Worm (Caenorhabditis elegans) whole organism, L4 larva: ENCODE data around the gene ctsa-3.1.
A peak's percentile ranks its signal among the peaks of the same experiment; 100 is the strongest.

Experiments
- D1046.2 ChIP-seq: fragments of 200-800 bp; sonication (Bioruptor generic); IDR thresholded peaks from 2 replicates; pipeline ENCODE4 v1.3.6; 2022; ENCODE audit warnings: missing genetic modification characterization, missing compliant biosample characterization
- F37D6.2 ChIP-seq: sonication (generic microtip); optimal IDR thresholded peaks from 2 replicates; lab custom pipeline; 2016; ENCODE audit warnings: mild to moderate bottlenecking, missing genetic modification characterization, missing compliant biosample characterization
- R02D3.7 ChIP-seq: fragments of 150-350 bp; sonication (generic microtip); optimal IDR thresholded peaks from 3 replicates; lab custom pipeline; 2014; ENCODE audit warnings: missing biosample characterization, missing genetic modification characterization
- T20F7.1 ChIP-seq: fragments of 200-800 bp; sonication (Bioruptor generic); optimal IDR thresholded peaks from 2 replicates; lab custom pipeline; 2018; ENCODE audit warnings: mild to moderate bottlenecking, missing genetic modification characterization, missing compliant biosample characterization
- Y105C5A.15 ChIP-seq: fragments of 200-800 bp; sonication (Bioruptor generic); IDR thresholded peaks from 2 replicates; pipeline ENCODE4 v1.3.6; 2022; ENCODE audit warnings: missing genetic modification characterization, missing compliant biosample characterization
- Y75B8A.6 ChIP-seq: fragments of 200-800 bp; sonication (Bioruptor generic); IDR thresholded peaks from 2 replicates; pipeline ENCODE4 v1.3.6; 2022; ENCODE audit warnings: missing genetic modification reagents, missing genetic modification characterization, missing compliant biosample characterization
- ZK337.2 ChIP-seq: fragments of 200-800 bp; sonication (Bioruptor generic); IDR thresholded peaks from 2 replicates; pipeline ENCODE4 v1.3.6; 2022; ENCODE audit warnings: missing genetic modification reagents, missing genetic modification characterization, missing compliant biosample characterization
- ZK546.5 ChIP-seq, 2 experiments: sonication (generic microtip); optimal IDR thresholded peaks; 2 replicates each; lab custom pipeline; 2017; ENCODE audit warnings: missing biosample characterization in 2 of 2, missing genetic modification characterization in 2 of 2
- aha-1 ChIP-seq: fragments of 150-350 bp; peaks from one replicate; lab custom pipeline; 2014; ENCODE audit warnings: missing biosample characterization, missing genetic modification characterization
- ama-1 ChIP-seq: fragments of 150-350 bp; optimal IDR thresholded peaks from 2 replicates; lab custom pipeline; 2014; ENCODE audit warnings: inconsistent platforms, mixed read lengths
- ceh-44 ChIP-seq: fragments of 200-800 bp; sonication (Bioruptor generic); IDR thresholded peaks from 2 replicates; pipeline ENCODE4 v1.3.6; 2022; ENCODE audit warnings: missing genetic modification reagents, missing genetic modification characterization, missing compliant biosample characterization
- ceh-62 ChIP-seq: sonication (generic microtip); optimal IDR thresholded peaks from 2 replicates; lab custom pipeline; 2017; ENCODE audit warnings: missing biosample characterization, missing genetic modification characterization
- ceh-82 ChIP-seq: sonication (generic microtip); optimal IDR thresholded peaks from 2 replicates; lab custom pipeline; 2017; ENCODE audit warnings: missing biosample characterization, missing genetic modification characterization
- daf-16 ChIP-seq, 3 experiments: sonication (generic microtip); optimal IDR thresholded peaks; 2 replicates each; lab custom pipeline; 2016 to 2017; ENCODE audit warnings: missing genetic modification characterization in 3 of 3, missing genetic modification reagents in 3 of 3, mild to moderate bottlenecking in 2 of 3, missing compliant biosample characterization in 2 of 3, missing biosample characterization in 1 of 3, moderate library complexity in 1 of 3
- daf-8 ChIP-seq: fragments of 200-800 bp; sonication (Bioruptor generic); IDR thresholded peaks from 2 replicates; pipeline ENCODE4 v1.3.6; 2022; ENCODE audit warnings: missing genetic modification characterization, missing compliant biosample characterization
- dmd-6 ChIP-seq: fragments of 200-800 bp; sonication (Bioruptor generic); IDR thresholded peaks from 2 replicates; pipeline ENCODE4 v1.3.6; 2022; ENCODE audit warnings: missing genetic modification reagents, missing genetic modification characterization, missing compliant biosample characterization
- dmd-8 ChIP-seq: fragments of 200-800 bp; sonication (Bioruptor generic); IDR thresholded peaks from 2 replicates; pipeline ENCODE4 v1.3.6; 2022; ENCODE audit warnings: missing genetic modification characterization, missing compliant biosample characterization
- dpl-1 ChIP-seq: fragments of 150-350 bp; optimal IDR thresholded peaks from 2 replicates; lab custom pipeline; 2014; ENCODE audit warnings: missing biosample characterization, missing genetic modification reagents, missing genetic modification characterization
- duxl-1 ChIP-seq: sonication (generic microtip); optimal IDR thresholded peaks from 2 replicates; lab custom pipeline; 2016; ENCODE audit warnings: mild to moderate bottlenecking, missing genetic modification characterization, moderate library complexity, missing compliant biosample characterization; ENCODE audit not compliant: poor library complexity
- egl-27 ChIP-seq: sonication (generic microtip); optimal IDR thresholded peaks from 3 replicates; lab custom pipeline; 2017; ENCODE audit warnings: missing biosample characterization, missing genetic modification reagents, missing genetic modification characterization
- fos-1 ChIP-seq: fragments of 150-350 bp; optimal IDR thresholded peaks from 2 replicates; lab custom pipeline; 2014; ENCODE audit warnings: missing biosample characterization, missing genetic modification characterization
- hif-1 ChIP-seq, 2 experiments: sonication (generic microtip); optimal IDR thresholded peaks; 2 replicates each; lab custom pipeline; 2016 to 2017; ENCODE audit warnings: missing compliant biosample characterization in 2 of 2, missing genetic modification characterization in 2 of 2, missing genetic modification reagents in 2 of 2, missing genotype in 2 of 2, mild to moderate bottlenecking in 1 of 2
- hlh-30 ChIP-seq: sonication (generic microtip); optimal IDR thresholded peaks from 2 replicates; lab custom pipeline; 2017; ENCODE audit warnings: antibody characterized with exemption, mild to moderate bottlenecking, missing genetic modification characterization, missing compliant biosample characterization; ENCODE audit not compliant: insufficient read depth
- jun-1 ChIP-seq: fragments of 150-350 bp; optimal IDR thresholded peaks from 2 replicates; lab custom pipeline; 2014; ENCODE audit warnings: missing biosample characterization, missing genetic modification reagents, missing genetic modification characterization
- lin-15B ChIP-seq: fragments of 150-350 bp; sonication (generic microtip); optimal IDR thresholded peaks from 3 replicates; lab custom pipeline; 2014; ENCODE audit warnings: missing biosample characterization, missing genetic modification characterization
- lin-29 ChIP-seq: fragments of 200-800 bp; sonication (Bioruptor generic); IDR thresholded peaks from 2 replicates; pipeline ENCODE4 v1.3.6; 2022; ENCODE audit warnings: missing genetic modification reagents, missing genetic modification characterization, missing compliant biosample characterization
- lin-38 ChIP-seq: fragments of 200-800 bp; sonication (Bioruptor generic); IDR thresholded peaks from 2 replicates; pipeline ENCODE4 v1.3.6; 2022; ENCODE audit warnings: missing genetic modification reagents, missing genetic modification characterization, missing compliant biosample characterization
- lir-3 ChIP-seq: sonication (generic microtip); optimal IDR thresholded peaks from 2 replicates; lab custom pipeline; 2016; ENCODE audit warnings: mild to moderate bottlenecking, missing genetic modification characterization, missing compliant biosample characterization
- mep-1 ChIP-seq: fragments of 150-350 bp; sonication (generic microtip); optimal IDR thresholded peaks from 3 replicates; lab custom pipeline; 2014; ENCODE audit warnings: missing biosample characterization, missing genetic modification characterization
- mes-2 ChIP-seq: sonication (generic microtip); optimal IDR thresholded peaks from 2 replicates; lab custom pipeline; 2016; ENCODE audit warnings: missing genotype, mild to moderate bottlenecking, missing genetic modification characterization, missing compliant biosample characterization; ENCODE audit not compliant: poor library complexity, severe bottlenecking
- nhr-11 ChIP-seq: fragments of 150-350 bp; optimal IDR thresholded peaks from 2 replicates; lab custom pipeline; 2014; ENCODE audit warnings: missing biosample characterization, missing genetic modification characterization
- nhr-237 ChIP-seq: sonication (generic microtip); optimal IDR thresholded peaks from 2 replicates; lab custom pipeline; 2017; ENCODE audit warnings: missing biosample characterization, missing genetic modification characterization
- nhr-28 ChIP-seq: fragments of 150-350 bp; optimal IDR thresholded peaks from 2 replicates; lab custom pipeline; 2014; ENCODE audit warnings: missing biosample characterization, missing genetic modification characterization
- nhr-42 ChIP-seq: fragments of 200-800 bp; sonication (Bioruptor generic); IDR thresholded peaks from 2 replicates; pipeline ENCODE4 v1.3.6; 2022; ENCODE audit warnings: missing genetic modification characterization, missing compliant biosample characterization
- nhr-76 ChIP-seq: fragments of 150-350 bp; optimal IDR thresholded peaks from 2 replicates; lab custom pipeline; 2014; ENCODE audit warnings: missing biosample characterization, missing genetic modification characterization
- nhr-77 ChIP-seq: fragments of 150-350 bp; optimal IDR thresholded peaks from 2 replicates; lab custom pipeline; 2014; ENCODE audit warnings: missing biosample characterization, missing genetic modification characterization
- pqm-1 ChIP-seq: sonication (generic microtip); optimal IDR thresholded peaks from 2 replicates; lab custom pipeline; 2017; ENCODE audit warnings: missing biosample characterization, missing genetic modification characterization
- sdz-12 ChIP-seq: fragments of 200-800 bp; sonication (Bioruptor generic); optimal IDR thresholded peaks from 2 replicates; lab custom pipeline; 2018; ENCODE audit warnings: mild to moderate bottlenecking, missing genetic modification characterization, missing compliant biosample characterization
- set-16 ChIP-seq: fragments of 200-800 bp; sonication (Bioruptor generic); IDR thresholded peaks from 2 replicates; pipeline ENCODE4 v1.3.6; 2022; ENCODE audit warnings: missing genetic modification reagents, missing genetic modification characterization, missing compliant biosample characterization
- snpc-1.2 ChIP-seq: fragments of 200-800 bp; sonication (Bioruptor generic); IDR thresholded peaks from 2 replicates; pipeline ENCODE4 v1.3.6; 2022; ENCODE audit warnings: missing genetic modification reagents, missing genetic modification characterization, missing compliant biosample characterization
- tra-1 ChIP-seq: fragments of 200-800 bp; sonication (Bioruptor generic); IDR thresholded peaks from 2 replicates; pipeline ENCODE4 v1.3.6; 2022; ENCODE audit warnings: missing genetic modification reagents, missing genetic modification characterization, missing compliant biosample characterization
- unc-130 ChIP-seq: sonication (generic microtip); optimal IDR thresholded peaks from 2 replicates; lab custom pipeline; 2016; ENCODE audit warnings: missing genetic modification reagents, missing genetic modification characterization, missing compliant biosample characterization
- zfp-2 ChIP-seq: sonication (generic microtip); optimal IDR thresholded peaks from 2 replicates; lab custom pipeline; 2016; ENCODE audit warnings: mild to moderate bottlenecking, missing genetic modification characterization, missing compliant biosample characterization
- ztf-7 ChIP-seq: fragments of 150-350 bp; optimal IDR thresholded peaks from 2 replicates; lab custom pipeline; 2014; ENCODE audit warnings: missing biosample characterization, missing genetic modification characterization

The ctsa-3.1 gene

DNA sequence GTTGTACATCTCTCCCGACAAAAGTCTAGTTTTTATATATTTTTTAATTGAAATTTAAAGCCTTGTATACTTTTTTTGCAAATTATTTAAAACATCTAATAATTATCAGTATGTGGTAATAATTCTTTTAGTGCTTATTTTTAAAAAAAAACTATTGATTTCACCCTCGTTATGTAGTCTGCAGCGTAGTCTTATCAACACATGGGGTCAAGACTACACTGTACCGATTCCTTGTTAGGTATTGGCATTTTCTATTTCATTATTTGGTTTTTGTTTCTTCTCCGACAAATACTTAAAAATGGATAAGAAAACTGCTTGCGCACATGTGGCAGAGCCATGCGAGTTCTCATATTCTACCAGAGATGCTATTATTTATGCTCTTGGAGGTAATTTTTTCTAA lies 36.6 kb upstream of the ctsa-3.1 start, which contains the start of gene maoc-1 (continued):
- no peak for TF ChIP-seq daf-16 (GFP tag; optimal IDR thresholded peaks at IDR 0.05; lab: Kevin White, UChicago)
- peak; percentile 75 for TF ChIP-seq daf-16 (tag; optimal IDR thresholded peaks at IDR 0.05; lab: Kevin White, UChicago)

DNA sequence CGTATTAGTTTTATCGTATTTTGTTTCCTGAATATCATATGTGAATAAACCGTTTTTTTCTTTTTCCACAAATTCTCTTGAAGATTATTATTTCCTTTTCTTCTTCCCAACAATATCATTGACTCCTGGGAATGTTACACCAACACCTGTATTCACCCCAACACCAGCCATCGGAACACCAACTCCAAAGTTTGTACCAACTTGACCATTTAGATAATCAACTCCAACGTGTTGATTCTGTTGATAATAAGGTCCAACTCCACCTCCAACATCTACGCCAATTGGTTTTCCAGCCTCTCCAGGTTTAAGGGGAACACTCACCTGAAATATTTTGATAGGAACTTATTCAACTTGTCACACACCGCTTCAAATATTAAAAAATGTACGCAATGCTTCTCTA lies 35.2 kb upstream of the ctsa-3.1 start:
- TF ChIP-seq aha-1 (peak; percentile 95), ceh-62 (tag; lab: Kevin White, UChicago) (no peak), mep-1 (tag; lab: Kevin White, UChicago) (peak; percentile 29), lin-38 (GFP tag; lab: Robert Waterston, UW) (peak; percentile 17; the same call in 1 of the 2 replicates), dmd-8 (GFP tag; lab: Robert Waterston, UW) (0 out of 2 replicates have a peak, but pooled peaks have one; percentile 55), snpc-1.2 (GFP tag; lab: Robert Waterston, UW) (no peak), daf-16 (GFP tag; optimal IDR thresholded peaks at IDR 0.05; lab: Kevin White, UChicago) (no peak), daf-16 (tag; optimal IDR thresholded peaks at IDR 0.05; lab: Kevin White, UChicago) (peak; percentile 14)

DNA sequence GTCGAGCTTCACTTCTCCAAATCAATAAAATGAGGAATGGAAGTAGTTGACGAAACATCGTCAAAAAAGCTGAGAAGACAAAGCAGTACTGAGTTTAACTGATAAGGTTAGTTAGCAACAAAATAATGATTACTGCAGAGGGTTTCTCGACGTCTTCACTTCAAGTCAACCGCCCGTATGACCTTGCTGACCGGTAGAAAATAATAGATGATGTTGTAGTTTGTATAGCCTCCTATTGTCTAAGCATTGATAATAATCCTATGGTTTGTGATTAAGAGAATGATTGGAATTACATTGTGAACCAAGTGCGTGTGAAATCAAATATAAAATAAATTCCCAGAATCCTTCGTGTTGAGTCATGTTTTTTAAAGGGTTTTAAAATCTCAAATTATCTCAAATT lies 33.3 kb upstream of the ctsa-3.1 start, which contains the start of gene E04F6.6:
E04F6.6 (minus strand) TSS at position 258 of the 400 bp plus-strand sequence.
- no peak for TF ChIP-seq F37D6.2 (tag; lab: Kevin White, UChicago)
- TF ChIP-seq ama-1 (lab: Kevin White, UChicago): no peak
- no peak for TF ChIP-seq jun-1
- no peak for TF ChIP-seq duxl-1 (tag; lab: Kevin White, UChicago)
- no peak for TF ChIP-seq D1046.2
- peak; percentile 87 for TF ChIP-seq nhr-28 (tag; lab: Kevin White, UChicago)
- no peak for TF ChIP-seq daf-8 (GFP tag; lab: Robert Waterston, UW)
- peak; percentile 30 for TF ChIP-seq aha-1
- TF ChIP-seq, all 104 proteins: peak for 2

DNA sequence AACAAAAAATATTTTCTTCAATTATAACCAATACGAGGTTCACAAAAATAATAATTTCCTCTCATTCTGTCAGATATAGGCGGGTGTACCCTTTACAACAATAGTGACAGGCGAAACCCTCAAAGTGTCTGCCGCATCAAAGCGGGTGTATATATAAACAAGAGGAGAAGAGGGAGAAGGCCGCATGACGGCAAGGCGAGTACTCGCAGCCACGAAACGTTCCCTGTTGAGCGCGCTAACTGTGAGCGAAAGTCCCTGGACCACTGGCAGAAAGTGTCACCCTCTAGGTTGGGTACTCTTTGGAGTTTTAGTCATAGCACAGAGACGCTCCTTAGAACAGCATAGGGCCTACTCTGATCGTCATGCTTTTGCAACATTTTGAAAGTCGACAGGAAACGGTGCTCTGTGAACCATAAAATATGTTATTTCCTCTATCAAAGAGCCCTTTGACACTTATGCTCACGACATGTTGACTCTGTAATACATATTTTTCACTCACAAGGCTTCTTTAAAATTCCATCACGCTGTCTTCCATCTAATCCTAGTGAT lies 32.5 kb upstream of the ctsa-3.1 start, which contains the start of gene pcrg-1:
pcrg-1 (plus strand) TSS at position 499 of the 549 bp plus-strand sequence.
- peak; percentile 91 for TF ChIP-seq Y75B8A.6 (GFP tag; lab: Robert Waterston, UW)
- no peak for TF ChIP-seq nhr-76 (tag; lab: Kevin White, UChicago)
- no peak; the same call in none of the 2 replicates for TF ChIP-seq set-16 (GFP tag; lab: Robert Waterston, UW)
- peak; percentile 62; the same call in 1 of the 2 replicates for TF ChIP-seq ceh-44 (GFP tag; lab: Robert Waterston, UW)
- peak; percentile 12 to 56 for TF ChIP-seq hif-1 (tag; optimal IDR thresholded peaks at IDR 0.05; lab: Kevin White, UChicago)
- no peak for TF ChIP-seq lin-15B (tag; lab: Kevin White, UChicago)
- no peak for TF ChIP-seq zfp-2 (tag; lab: Kevin White, UChicago)
- TF ChIP-seq nhr-42 (GFP tag; lab: Robert Waterston, UW): peak; percentile 84
- no peak for TF ChIP-seq ceh-82 (tag; lab: Kevin White, UChicago)
- TF ChIP-seq lin-38 (GFP tag; lab: Robert Waterston, UW): peak; percentile 84
- peak; percentile 50 for TF ChIP-seq dpl-1 (GFP tag; lab: Kevin White, UChicago)
- peak; percentile 89 for TF ChIP-seq aha-1
- no peak for TF ChIP-seq egl-27 (tag; lab: Kevin White, UChicago)
- peak; percentile 81 to 87 for TF ChIP-seq daf-16 (GFP tag; optimal IDR thresholded peaks at IDR 0.05; lab: Kevin White, UChicago)
- TF ChIP-seq daf-16 (tag; optimal IDR thresholded peaks at IDR 0.05; lab: Kevin White, UChicago): peak; percentile 60
- TF ChIP-seq nhr-11: no peak
- no peak for TF ChIP-seq nhr-77 (tag; lab: Kevin White, UChicago)
- no peak for TF ChIP-seq nhr-237
- no peak for TF ChIP-seq sdz-12 (GFP tag; lab: Kevin White, UChicago)
- peak; percentile 57 for TF ChIP-seq ztf-7 (tag; lab: Kevin White, UChicago)
- TF ChIP-seq ZK337.2 (GFP tag; lab: Robert Waterston, UW): peak; percentile 21
- no peak for TF ChIP-seq R02D3.7 (tag; lab: Kevin White, UChicago)
- no peak for TF ChIP-seq fos-1 (tag; lab: Kevin White, UChicago)
- peak; percentile 47 for TF ChIP-seq unc-130
- TF ChIP-seq Y105C5A.15 (GFP tag; lab: Robert Waterston, UW): peak; percentile 90
- peak; percentile 35 for TF ChIP-seq T20F7.1 (GFP tag; lab: Kevin White, UChicago)
- TF ChIP-seq dmd-6 (GFP tag; lab: Robert Waterston, UW): peak; percentile 55
- peak; percentile 79 for TF ChIP-seq lin-29 (GFP tag; lab: Robert Waterston, UW)
- no peak for TF ChIP-seq pqm-1
- TF ChIP-seq mes-2 (tag; lab: Kevin White, UChicago): peak; percentile 73
- TF ChIP-seq ZK546.5 (tag; optimal IDR thresholded peaks at IDR 0.05; lab: Kevin White, UChicago): no peak
- TF ChIP-seq tra-1: peak; percentile 83
- peak; percentile 69 for TF ChIP-seq hlh-30
- TF ChIP-seq lir-3: peak; percentile 70
